Fruit fly (Drosophila melanogaster): ENCODE data around the gene Klc.

The Klc gene

DNA sequence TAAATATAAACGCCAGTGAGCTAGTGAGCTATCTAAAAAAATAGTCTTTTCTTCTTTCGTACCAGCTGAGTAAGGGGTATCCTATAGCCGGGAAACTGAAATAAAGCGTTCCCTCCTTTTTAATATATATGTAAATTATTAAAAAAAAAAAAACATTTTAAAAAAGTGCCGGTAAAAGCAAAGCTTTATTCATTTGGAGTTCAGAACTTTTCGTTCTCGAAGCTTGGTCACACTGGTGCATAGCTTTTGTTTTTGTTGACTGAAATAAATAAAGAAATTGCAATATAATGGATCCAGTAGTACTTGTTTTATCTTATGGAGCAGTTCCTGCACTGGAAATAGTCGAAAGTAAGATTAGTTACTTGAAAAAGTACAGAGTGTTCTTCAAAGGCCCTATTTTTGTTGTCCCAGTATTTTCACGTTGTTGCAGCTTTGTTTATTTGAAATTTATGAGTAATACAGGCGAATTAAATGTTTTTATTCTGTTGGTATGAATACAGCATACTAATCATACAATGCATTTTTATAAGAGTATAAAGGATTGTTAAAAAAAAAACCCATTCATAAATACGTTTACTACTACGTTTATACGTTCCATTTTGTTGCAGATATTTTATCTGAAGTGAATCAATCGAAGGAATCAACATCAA, 4.6 kb downstream of the Klc start, which contains the start of gene CG32109 (continued):
- TF ChIP-seq Dip3 (GFP tag; optimal IDR thresholded peaks at IDR 0.05) (no peak), CG9876 (GFP tag; optimal IDR thresholded peaks at IDR 0.05) (no peak), cad (GFP tag; optimal IDR thresholded peaks at IDR 0.05) (no peak), Med (GFP tag) (no peak), Poxn (GFP tag; IDR thresholded peaks at IDR 0.05) (no peak), CG4328 (GFP tag; optimal IDR thresholded peaks at IDR 0.05) (no peak), MBD-R2 (GFP tag; IDR thresholded peaks at IDR 0.05) (peak; percentile 37; the same call in 1 of the 2 replicates), nom (GFP tag; optimal IDR thresholded peaks at IDR 0.05) (peak; percentile 27), sug (tag; optimal IDR thresholded peaks at IDR 0.05) (no peak), CG13624 (GFP tag; optimal IDR thresholded peaks at IDR 0.05) (no peak), mirr (GFP tag; optimal IDR thresholded peaks at IDR 0.05) (no peak), CG11456 (GFP tag; IDR thresholded peaks at IDR 0.05) (no peak), lbe (GFP tag; optimal IDR thresholded peaks at IDR 0.05) (peak; percentile 51), CG18476 (GFP tag; optimal IDR thresholded peaks at IDR 0.05) (no peak), vvl (GFP tag; IDR thresholded peaks at IDR 0.05) (peak; percentile 22; the same call in 1 of the 2 replicates), D19B (GFP tag; optimal IDR thresholded peaks at IDR 0.05) (peak; percentile 31), YL-1 (GFP tag; optimal IDR thresholded peaks at IDR 0.05) (peak; percentile 19), Kr (GFP tag; optimal IDR thresholded peaks at IDR 0.05) (no peak), CG12659 (GFP tag; optimal IDR thresholded peaks at IDR 0.05) (peak; percentile 30), CG4617 (GFP tag; optimal IDR thresholded peaks at IDR 0.05; ENCODE audit: borderline replicate concordance) (peak; percentile 18), org-1 (GFP tag; optimal IDR thresholded peaks at IDR 0.05) (no peak), wor (GFP tag; IDR thresholded peaks at IDR 0.05) (no peak), CG34224 (GFP tag; IDR thresholded peaks at IDR 0.05; ENCODE audit: partially characterized antibody) (peak; percentile 18; the same call in 1 of the 3 replicates), Ptx1 (GFP tag; IDR thresholded peaks at IDR 0.05) (no peak), pum (GFP tag; optimal IDR thresholded peaks at IDR 0.05) (no peak), Oaz (GFP tag; IDR thresholded peaks at IDR 0.05) (no peak), gsb-n (tag; optimal IDR thresholded peaks at IDR 0.05) (no peak), CG6813 (GFP tag; optimal IDR thresholded peaks at IDR 0.05) (no peak), CG10543 (GFP tag; optimal IDR thresholded peaks at IDR 0.05) (no peak), pzg (GFP tag; optimal IDR thresholded peaks at IDR 0.05) (peak; percentile 23), Mes4 (GFP tag; optimal IDR thresholded peaks at IDR 0.05) (no peak), E2f2 (GFP tag; IDR thresholded peaks at IDR 0.05) (peak; percentile 65), Hr3 (GFP tag; optimal IDR thresholded peaks at IDR 0.05) (no peak), CG15269 (tag; optimal IDR thresholded peaks at IDR 0.05) (no peak), CG4730 (GFP tag; IDR thresholded peaks at IDR 0.05) (no peak), pfk (GFP tag; optimal IDR thresholded peaks at IDR 0.05) (no peak), CHES-1-like (GFP tag; optimal IDR thresholded peaks at IDR 0.05) (no peak), CG34422 (GFP tag; IDR thresholded peaks at IDR 0.05) (no peak), sisA (GFP tag; IDR thresholded peaks at IDR 0.05) (no peak), chinmo (GFP tag; IDR thresholded peaks at IDR 0.05; ENCODE audit: partially characterized antibody) (no peak), insv (GFP tag; optimal IDR thresholded peaks at IDR 0.05) (no peak), CG4820 (GFP tag; optimal IDR thresholded peaks at IDR 0.05) (no peak), amos (GFP tag; IDR thresholded peaks at IDR 0.05; ENCODE audit: partially characterized antibody) (no peak), Dp (GFP tag; optimal IDR thresholded peaks at IDR 0.05) (peak; percentile 61), CG8478 (optimal IDR thresholded peaks at IDR 0.05) (no peak), gfzf (GFP tag; optimal IDR thresholded peaks at IDR 0.05) (peak; percentile 57)
